Worm (Caenorhabditis elegans): ENCODE measurements around the gene F47C12.8.
A peak's percentile ranks its signal among the peaks of the same experiment; 100 is the strongest.

The F47C12.8 gene

DNA sequence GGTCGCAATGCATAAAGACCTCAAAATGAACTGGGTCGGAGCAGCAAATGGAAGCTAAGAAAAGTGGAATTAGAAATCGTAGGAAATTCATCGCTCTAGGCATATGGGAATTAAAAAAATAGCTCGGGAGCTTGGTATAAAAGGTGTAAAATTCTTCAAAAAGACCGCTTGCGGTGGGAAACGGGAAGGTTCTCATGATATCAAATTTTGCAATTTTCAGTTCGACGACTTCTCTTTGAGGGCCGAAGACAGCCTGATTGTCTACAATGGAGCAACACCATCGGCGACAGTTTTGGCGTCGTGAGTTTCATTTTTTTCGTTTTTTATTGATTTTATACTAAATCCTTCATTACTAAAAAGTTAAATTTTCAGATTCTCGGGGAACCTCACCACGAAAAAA, at the start of gene F47C12.8:
F47C12.8 (minus strand) TSS at position 101 of the 400 bp plus-strand sequence.
- TF ChIP-seq madf-9 (GFP tag; conservative IDR thresholded peaks at IDR 0.05): no peak
- no peak for TF ChIP-seq nhr-41 (GFP tag; IDR thresholded peaks at IDR 0.05)
- no peak for TF ChIP-seq hlh-11 (tag; optimal IDR thresholded peaks at IDR 0.05)
- no peak for TF ChIP-seq spr-1 (tag; optimal IDR thresholded peaks at IDR 0.05)
- TF ChIP-seq nhr-48 (tag; optimal IDR thresholded peaks at IDR 0.05): no peak
- no peak for TF ChIP-seq lin-13 (GFP tag; optimal IDR thresholded peaks at IDR 0.05)
- TF ChIP-seq dmd-8 (GFP tag; IDR thresholded peaks at IDR 0.05): no peak
- no peak for TF ChIP-seq madf-5 (GFP tag; IDR thresholded peaks at IDR 0.05)
- no peak for TF ChIP-seq egl-27 (tag; optimal IDR thresholded peaks at IDR 0.05)
- TF ChIP-seq daf-19 (GFP tag; conservative IDR thresholded peaks at IDR 0.05): no peak
- TF ChIP-seq nhr-237 (tag; optimal IDR thresholded peaks at IDR 0.05): no peak
- no peak for TF ChIP-seq nhr-28 (tag; optimal IDR thresholded peaks at IDR 0.05)

DNA sequence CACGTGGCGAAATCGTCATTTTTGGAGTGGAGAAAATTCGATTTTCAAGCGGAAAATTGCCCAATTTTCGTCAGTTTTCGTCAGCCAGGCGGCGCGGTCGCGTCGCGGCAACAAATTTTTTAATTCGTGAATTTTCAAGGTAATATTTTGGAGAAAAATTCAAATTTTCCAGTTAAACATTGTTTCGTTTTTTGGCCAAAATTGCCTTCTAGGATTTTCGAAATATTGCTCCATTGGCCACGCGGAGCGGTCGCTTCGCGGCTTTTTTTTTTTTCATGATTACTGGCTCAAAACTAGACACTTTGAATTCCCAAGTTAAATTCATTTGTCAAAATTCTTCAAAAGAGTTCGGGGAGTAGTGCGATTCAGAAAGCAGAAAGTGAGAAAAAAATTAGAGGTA, 49.2 kb upstream of the F47C12.8 start:
- TF ChIP-seq unc-39 (tag; optimal IDR thresholded peaks at IDR 0.05) (no peak), Y5F2A.4 (GFP tag; optimal IDR thresholded peaks at IDR 0.05) (no peak), ama-1 (optimal IDR thresholded peaks at IDR 0.05) (peak; percentile 46), lin-38 (GFP tag; IDR thresholded peaks at IDR 0.05) (peak; percentile 56), vab-7 (GFP tag; IDR thresholded peaks at IDR 0.05) (no peak), tra-1 (GFP tag; IDR thresholded peaks at IDR 0.05) (no peak), Y48G9A.11 (GFP tag; IDR thresholded peaks at IDR 0.05) (peak; percentile 65), aha-1 (tag) (peak; percentile 53), lin-39 (tag; optimal IDR thresholded peaks at IDR 0.05) (no peak), D1046.2 (GFP tag; IDR thresholded peaks at IDR 0.05) (peak; percentile 76; the same call in 1 of the 2 replicates), nhr-76 (tag; optimal IDR thresholded peaks at IDR 0.05) (no peak), snpc-1.2 (GFP tag; IDR thresholded peaks at IDR 0.05) (peak; percentile 68), aly-2 (tag; optimal IDR thresholded peaks at IDR 0.05) (no peak), snpc-4 (tag; optimal IDR thresholded peaks at IDR 0.05) (no peak), attf-4 (tag; optimal IDR thresholded peaks at IDR 0.05) (no peak), hlh-30 (tag; optimal IDR thresholded peaks at IDR 0.05; ENCODE audit: insufficient read depth) (no peak), arid-1 (GFP tag; conservative IDR thresholded peaks at IDR 0.05) (peak; percentile 46; the same call in 1 of the 2 replicates), mdl-1 (tag; optimal IDR thresholded peaks at IDR 0.05) (no peak)

- TF ChIP-seq dpl-1 (GFP tag; optimal IDR thresholded peaks at IDR 0.05) (peak; percentile 91), lin-29 (GFP tag; IDR thresholded peaks at IDR 0.05) (no peak), lin-38 (GFP tag; IDR thresholded peaks at IDR 0.05) (peak; percentile 45), daf-8 (GFP tag; IDR thresholded peaks at IDR 0.05) (no peak), nhr-6 (tag; optimal IDR thresholded peaks at IDR 0.05) (peak; percentile 5), ZK337.2 (GFP tag; IDR thresholded peaks at IDR 0.05) (no peak), ztf-11 (tag; optimal IDR thresholded peaks at IDR 0.05) (no peak), hmg-1.1 (GFP tag; IDR thresholded peaks at IDR 0.05) (0 out of 2 replicates have a peak, but pooled peaks have one; percentile 21), saeg-2 (GFP tag; IDR thresholded peaks at IDR 0.05) (no peak), madf-5 (GFP tag; IDR thresholded peaks at IDR 0.05) (no peak), unc-130 (GFP tag; optimal IDR thresholded peaks at IDR 0.05) (peak; percentile 79), lir-3 (tag; optimal IDR thresholded peaks at IDR 0.05) (no peak), ztf-7 (tag; optimal IDR thresholded peaks at IDR 0.05) (no peak), snpc-1.2 (GFP tag; IDR thresholded peaks at IDR 0.05) (no peak), mes-2 (tag; optimal IDR thresholded peaks at IDR 0.05; ENCODE audit: poor library complexity, severe bottlenecking) (peak; percentile 96), unc-62 (GFP tag; optimal IDR thresholded peaks at IDR 0.05 in 1 of 2) (no peak), unc-62 (tag; optimal IDR thresholded peaks at IDR 0.05) (no peak), hif-1 (tag; optimal IDR thresholded peaks at IDR 0.05) (peak in 1 of 2 experiments; percentile 70), Y105C5A.15 (GFP tag; IDR thresholded peaks at IDR 0.05) (no peak), lsy-2 (tag; optimal IDR thresholded peaks at IDR 0.05) (peak in 1 of 2 experiments; percentile 56), duxl-1 (tag; optimal IDR thresholded peaks at IDR 0.05; ENCODE audit: poor library complexity) (peak; percentile 21)
These were observed 43.9 kb upstream of the F47C12.8 start, which contains the start of gene cdc-73 for ce11 chrIV:4042274-4042673. TSS of gene cdc-73 (plus strand) at chrIV:4042575.
